Fruit fly (Drosophila melanogaster): ENCODE measurements around the gene Msp300.

Gene Msp300

dm6 chr2L:5237175-5237753, 136.6 kb downstream of the Msp300 start (continued):
- TF ChIP-seq CG10267 (tag; optimal IDR thresholded peaks at IDR 0.05), result peak; percentile 8
- TF ChIP-seq CG6791 (GFP tag; IDR thresholded peaks at IDR 0.05; ENCODE audit: partially characterized antibody), result peak; percentile 50; the same call in 1 of the 3 replicates
- peak; percentile 36 for TF ChIP-seq CG15601 (tag; optimal IDR thresholded peaks at IDR 0.05)
- no peak for TF ChIP-seq ewg (GFP tag; optimal IDR thresholded peaks at IDR 0.05)
- TF ChIP-seq Drgx (GFP tag; IDR thresholded peaks at IDR 0.05), result no peak
- TF ChIP-seq Side (GFP tag; optimal IDR thresholded peaks at IDR 0.05), result no peak
- TF ChIP-seq da (GFP tag; optimal IDR thresholded peaks at IDR 0.05), result no peak
- TF ChIP-seq dan (GFP tag; IDR thresholded peaks at IDR 0.05), result no peak
- no peak for TF ChIP-seq NFAT (GFP tag; IDR thresholded peaks at IDR 0.05)
- no peak for TF ChIP-seq CG12299 (tag; optimal IDR thresholded peaks at IDR 0.05)
- TF ChIP-seq Trl (optimal IDR thresholded peaks at IDR 0.05), result peak; percentile 99 to 100
- TF ChIP-seq Trl (GFP tag; optimal IDR thresholded peaks at IDR 0.05), result peak; percentile 60
- peak; percentile 39; the same call in 1 of the 2 replicates for TF ChIP-seq CG14014 (GFP tag; IDR thresholded peaks at IDR 0.05)
- no peak for TF ChIP-seq danr (GFP tag; IDR thresholded peaks at IDR 0.05)
- peak; percentile 26 for TF ChIP-seq CG6854 (GFP tag; optimal IDR thresholded peaks at IDR 0.05)
- peak; percentile 23 for TF ChIP-seq gsb-n (tag; optimal IDR thresholded peaks at IDR 0.05)
- TF ChIP-seq gfzf (GFP tag; optimal IDR thresholded peaks at IDR 0.05), result no peak
- no peak for TF ChIP-seq bab2 (GFP tag; optimal IDR thresholded peaks at IDR 0.05)
- no peak for TF ChIP-seq CG16815 (GFP tag; optimal IDR thresholded peaks at IDR 0.05)
- peak; percentile 25 for TF ChIP-seq Hmr (GFP tag; optimal IDR thresholded peaks at IDR 0.05)
- no peak for TF ChIP-seq slp2 (GFP tag; optimal IDR thresholded peaks at IDR 0.05)
- no peak for TF ChIP-seq Ravus (GFP tag; IDR thresholded peaks at IDR 0.05)
- no peak for TF ChIP-seq fd64A (GFP tag; optimal IDR thresholded peaks at IDR 0.05)
- TF ChIP-seq dpn (GFP tag; optimal IDR thresholded peaks at IDR 0.05), result no peak
- TF ChIP-seq en (GFP tag; optimal IDR thresholded peaks at IDR 0.05), result no peak
- TF ChIP-seq CG9797 (GFP tag; optimal IDR thresholded peaks at IDR 0.05), result no peak
- TF ChIP-seq unpg (GFP tag; optimal IDR thresholded peaks at IDR 0.05), result peak; percentile 2
- TF ChIP-seq org-1 (GFP tag; optimal IDR thresholded peaks at IDR 0.05), result no peak
- TF ChIP-seq CG12769 (tag; optimal IDR thresholded peaks at IDR 0.05), result no peak
- TF ChIP-seq NfI (GFP tag; optimal IDR thresholded peaks at IDR 0.05), result no peak
- no peak for TF ChIP-seq Hsf (GFP tag; optimal IDR thresholded peaks at IDR 0.05)
- TF ChIP-seq NC2β (GFP tag; optimal IDR thresholded peaks at IDR 0.05), result peak; percentile 12
- no peak; the same call in 1 of the 2 replicates for TF ChIP-seq HLH3B (GFP tag; IDR thresholded peaks at IDR 0.05)
- TF ChIP-seq chm (GFP tag; IDR thresholded peaks at IDR 0.05), result peak; percentile 85
- TF ChIP-seq sd (tag; optimal IDR thresholded peaks at IDR 0.05), result peak; percentile 9
- no peak for TF ChIP-seq ham (GFP tag; IDR thresholded peaks at IDR 0.05)
- no peak for TF ChIP-seq CG3726 (GFP tag; IDR thresholded peaks at IDR 0.05)
- TF ChIP-seq CkIIα-i1 (GFP tag; IDR thresholded peaks at IDR 0.05), result no peak
- TF ChIP-seq CG10366 (GFP tag; IDR thresholded peaks at IDR 0.05), result no peak
- no peak for TF ChIP-seq tx (GFP tag; optimal IDR thresholded peaks at IDR 0.05)
- no peak for TF ChIP-seq CG1832 (GFP tag; optimal IDR thresholded peaks at IDR 0.05)
- TF ChIP-seq Med (GFP tag), result peak; percentile 62
- TF ChIP-seq CG11723 (GFP tag; optimal IDR thresholded peaks at IDR 0.05), result peak; percentile 24
- no peak for TF ChIP-seq sima (GFP tag; optimal IDR thresholded peaks at IDR 0.05)
- TF ChIP-seq zfh1 (GFP tag; IDR thresholded peaks at IDR 0.05), result 0 out of 3 replicates have a peak, but pooled peaks have one; percentile 32
- TF ChIP-seq CG43689 (GFP tag; IDR thresholded peaks at IDR 0.05), result no peak
- TF ChIP-seq CG14667 (GFP tag; IDR thresholded peaks at IDR 0.05), result no peak
- TF ChIP-seq CG17359 (tag; optimal IDR thresholded peaks at IDR 0.05), result peak; percentile 24
- TF ChIP-seq CG33213 (GFP tag; optimal IDR thresholded peaks at IDR 0.05), result no peak
- peak in 1 of 2 experiments; percentile 18 for TF ChIP-seq Pdp1 (GFP tag; optimal IDR thresholded peaks at IDR 0.05)
- peak; percentile 62 for TF ChIP-seq MTF-1 (GFP tag; optimal IDR thresholded peaks at IDR 0.05; ENCODE audit: borderline replicate concordance)

All from whole organism, embryonic.